Fruit fly (Drosophila melanogaster): Measurements from ENCODE around the gene Acer.

Acer gene

DNA sequence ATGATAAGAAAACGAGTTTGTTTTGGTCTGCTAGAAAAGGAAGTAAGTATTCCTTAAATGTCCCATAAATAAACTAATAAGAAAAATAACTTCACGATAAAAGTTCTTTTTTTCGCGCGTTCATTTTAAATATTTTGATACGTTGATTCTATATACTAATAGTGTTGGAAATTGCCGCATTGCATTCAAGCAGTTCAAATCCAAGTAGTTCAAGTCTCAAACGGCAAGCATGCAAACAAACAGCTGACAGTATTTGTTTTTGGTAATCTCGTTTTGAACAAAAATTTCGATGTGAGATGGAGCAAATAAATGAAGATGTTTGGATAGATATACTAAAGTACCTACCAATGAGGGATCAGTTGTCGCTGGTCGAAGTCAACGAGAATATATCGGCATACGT is 33.0 kb upstream of the Acer start, which contains the start of gene CG13088 (continued):
- TF ChIP-seq sug (tag; optimal IDR thresholded peaks at IDR 0.05) (peak; percentile 28), sr (GFP tag; IDR thresholded peaks at IDR 0.05) (no peak), HmgZ (tag; optimal IDR thresholded peaks at IDR 0.05) (peak; percentile 82), stwl (tag; optimal IDR thresholded peaks at IDR 0.05) (peak; percentile 93), CG2120 (GFP tag; optimal IDR thresholded peaks at IDR 0.05) (peak; percentile 69), CG13123 (GFP tag; optimal IDR thresholded peaks at IDR 0.05) (peak; percentile 36), mld (GFP tag; IDR thresholded peaks at IDR 0.05; ENCODE audit: partially characterized antibody) (no peak)

DNA sequence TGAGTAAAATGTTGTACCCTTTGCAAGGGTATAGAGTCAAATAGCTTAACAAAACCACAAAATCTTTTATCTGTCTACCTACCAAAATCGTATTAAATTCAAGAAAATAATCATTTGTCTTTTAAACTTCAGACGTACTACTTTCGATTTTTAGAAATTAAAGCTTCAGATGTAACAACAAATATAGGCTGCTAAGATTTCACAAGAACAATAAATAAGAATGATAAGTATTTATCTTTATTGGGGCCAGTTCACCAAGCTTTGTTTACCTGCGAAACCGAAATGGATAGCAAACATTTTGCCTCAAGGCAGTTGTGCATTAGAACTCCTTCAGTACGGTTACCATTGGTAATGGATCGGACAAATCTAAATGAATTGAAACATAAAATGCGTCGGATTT is 31.3 kb upstream of the Acer start, which contains the start of gene CG43400:
CG43400 (plus strand) TSS at position 301 of the 400 bp plus-strand sequence.
- TF ChIP-seq dysf (GFP tag; IDR thresholded peaks at IDR 0.05) (no peak), trem (tag; optimal IDR thresholded peaks at IDR 0.05) (no peak), Xbp1 (GFP tag; optimal IDR thresholded peaks at IDR 0.05) (no peak), CG42726 (GFP tag; IDR thresholded peaks at IDR 0.05; ENCODE audit: partially characterized antibody) (no peak), gem (tag; optimal IDR thresholded peaks at IDR 0.05) (no peak), knrl (GFP tag; IDR thresholded peaks at IDR 0.05; ENCODE audit: partially characterized antibody) (no peak), sob (GFP tag; IDR thresholded peaks at IDR 0.05) (no peak), CG5245 (GFP tag; optimal IDR thresholded peaks at IDR 0.05) (no peak)

DNA sequence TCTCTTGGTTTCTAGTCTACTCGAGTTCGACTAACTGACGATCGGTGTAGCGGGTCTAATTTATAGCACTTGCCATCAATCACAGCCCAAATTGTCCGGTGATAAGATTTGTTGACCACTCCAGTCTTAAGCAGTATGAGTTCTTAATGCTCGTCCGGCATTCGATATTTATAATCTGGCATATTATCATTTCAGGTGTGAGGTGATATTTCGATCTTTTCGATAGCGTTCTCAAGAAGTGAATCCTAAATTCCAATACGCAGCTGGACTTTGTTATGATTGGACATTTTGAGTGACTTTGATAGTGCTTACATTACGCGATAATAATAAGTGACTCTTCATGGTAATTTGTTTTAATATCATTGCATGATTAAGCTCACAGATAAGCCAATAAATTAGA is 25.5 kb upstream of the Acer start, which contains the start of gene Bace:
Bace (minus strand) TSS at position 39 of the 400 bp plus-strand sequence.
- no peak for TF ChIP-seq CG2678 (tag; optimal IDR thresholded peaks at IDR 0.05)
- no peak for TF ChIP-seq CG33213 (GFP tag; optimal IDR thresholded peaks at IDR 0.05)
- TF ChIP-seq mirr (GFP tag; optimal IDR thresholded peaks at IDR 0.05) = peak; percentile 70
- no peak for TF ChIP-seq chif (GFP tag; optimal IDR thresholded peaks at IDR 0.05)
- TF ChIP-seq CG2120 (GFP tag; optimal IDR thresholded peaks at IDR 0.05) = no peak
- no peak for TF ChIP-seq H2.0 (GFP tag; IDR thresholded peaks at IDR 0.05)
- TF ChIP-seq Hr78 (GFP tag; optimal IDR thresholded peaks at IDR 0.05) = no peak
- peak; percentile 85 for TF ChIP-seq CG34376 (GFP tag; optimal IDR thresholded peaks at IDR 0.05)
- TF ChIP-seq unc-4 (GFP tag; IDR thresholded peaks at IDR 0.05; ENCODE audit: partially characterized antibody) = no peak
- no peak for TF ChIP-seq ems (GFP tag; optimal IDR thresholded peaks at IDR 0.05)
- no peak for TF ChIP-seq bowl (GFP tag; IDR thresholded peaks at IDR 0.05)
- TF ChIP-seq ken (GFP tag; IDR thresholded peaks at IDR 0.05) = no peak
- no peak for TF ChIP-seq tio (GFP tag; optimal IDR thresholded peaks at IDR 0.05)
- no peak for TF ChIP-seq cato (GFP tag; optimal IDR thresholded peaks at IDR 0.05; ENCODE audit: borderline replicate concordance)
- no peak for TF ChIP-seq CG1832 (GFP tag; optimal IDR thresholded peaks at IDR 0.05)
- TF ChIP-seq CG4707 (GFP tag; optimal IDR thresholded peaks at IDR 0.05) = no peak
- TF ChIP-seq HmgZ (tag; optimal IDR thresholded peaks at IDR 0.05) = no peak
- no peak for TF ChIP-seq slou (GFP tag; optimal IDR thresholded peaks at IDR 0.05)
- TF ChIP-seq Dbx (GFP tag; IDR thresholded peaks at IDR 0.05) = no peak
- no peak for TF ChIP-seq Asciz (GFP tag; optimal IDR thresholded peaks at IDR 0.05)
- no peak for TF ChIP-seq amos (GFP tag; IDR thresholded peaks at IDR 0.05; ENCODE audit: partially characterized antibody)
- TF ChIP-seq Hr3 (GFP tag; optimal IDR thresholded peaks at IDR 0.05) = no peak
- no peak for TF ChIP-seq CG30403 (GFP tag; optimal IDR thresholded peaks at IDR 0.05)
- no peak for TF ChIP-seq Pdp1 (GFP tag; optimal IDR thresholded peaks at IDR 0.05)
- no peak for TF ChIP-seq HLHmδ (GFP tag; optimal IDR thresholded peaks at IDR 0.05)
- no peak for TF ChIP-seq HLH4C (GFP tag; IDR thresholded peaks at IDR 0.05; ENCODE audit: partially characterized antibody)
- TF ChIP-seq GATAe (GFP tag; conservative IDR thresholded peaks at IDR 0.05) = peak; percentile 45; the same call in 1 of the 2 replicates
- TF ChIP-seq NFAT (GFP tag; IDR thresholded peaks at IDR 0.05) = no peak
- TF ChIP-seq CG4328 (GFP tag; optimal IDR thresholded peaks at IDR 0.05) = no peak
- no peak for TF ChIP-seq nerfin-2 (GFP tag; IDR thresholded peaks at IDR 0.05; ENCODE audit: partially characterized antibody)
- TF ChIP-seq CG9932 (GFP tag; IDR thresholded peaks at IDR 0.05) = no peak
- TF ChIP-seq CG32767 (GFP tag; IDR thresholded peaks at IDR 0.05) = no peak
- TF ChIP-seq exex (tag; optimal IDR thresholded peaks at IDR 0.05) = peak; percentile 93
- TF ChIP-seq pho (GFP tag; optimal IDR thresholded peaks at IDR 0.05) = no peak
- TF ChIP-seq wor (GFP tag; IDR thresholded peaks at IDR 0.05) = no peak
